Worm (Caenorhabditis elegans) whole organism, early embryonic: ENCODE measurements around the gene nhr-207.

ENCODE experiments used
- B0310.2 ChIP-seq: sonication (generic microtip); optimal IDR thresholded peaks from 2 replicates; lab custom pipeline; 2016; ENCODE audit warnings: mild to moderate bottlenecking, missing genetic modification characterization, missing compliant biosample characterization
- F13C5.2 ChIP-seq: sonication (generic microtip); optimal IDR thresholded peaks from 2 replicates; lab custom pipeline; 2017; ENCODE audit warnings: mild to moderate bottlenecking, missing genetic modification characterization, inconsistent platforms, missing compliant biosample characterization
- aly-1 ChIP-seq: sonication (generic microtip); optimal IDR thresholded peaks from 2 replicates; lab custom pipeline; 2016; ENCODE audit warnings: missing genetic modification characterization, missing compliant biosample characterization
- ama-1 ChIP-seq: fragments of 150-350 bp; optimal IDR thresholded peaks from 2 replicates; lab custom pipeline; 2014
- ceh-13 ChIP-seq: fragments of 200-800 bp; sonication (Bioruptor generic); optimal IDR thresholded peaks from 2 replicates; lab custom pipeline; 2018; ENCODE audit warnings: mild to moderate bottlenecking, missing genetic modification characterization, missing compliant biosample characterization
- ceh-36 ChIP-seq: sonication (generic microtip); optimal IDR thresholded peaks from 2 replicates; lab custom pipeline; 2016; ENCODE audit warnings: missing genetic modification characterization, inconsistent platforms, missing compliant biosample characterization
- ets-7 ChIP-seq: sonication (generic microtip); optimal IDR thresholded peaks from 2 replicates; lab custom pipeline; 2016; ENCODE audit warnings: missing genotype, missing genetic modification characterization, missing compliant biosample characterization
- flt-1 ChIP-seq: fragments of 200-800 bp; sonication (Bioruptor generic); IDR thresholded peaks from 2 replicates; pipeline ENCODE4 v1.3.6; 2022; ENCODE audit warnings: missing genetic modification characterization, missing compliant biosample characterization
- hmbx-1 ChIP-seq: sonication (generic microtip); optimal IDR thresholded peaks from 2 replicates; lab custom pipeline; 2016; ENCODE audit warnings: mild to moderate bottlenecking, missing genetic modification characterization, missing compliant biosample characterization
- hmg-4 ChIP-seq: fragments of 200-800 bp; sonication (Bioruptor generic); optimal IDR thresholded peaks from 2 replicates; lab custom pipeline; 2018; ENCODE audit warnings: mild to moderate bottlenecking, missing genetic modification characterization, missing compliant biosample characterization
- hnd-1 ChIP-seq: sonication (generic microtip); optimal IDR thresholded peaks from 2 replicates; lab custom pipeline; 2016; ENCODE audit warnings: missing genetic modification characterization, missing compliant biosample characterization
- pes-1 ChIP-seq: fragments of 200-800 bp; sonication (Bioruptor generic); IDR thresholded peaks from 2 replicates; pipeline ENCODE4 v1.3.6; 2022; ENCODE audit warnings: missing genetic modification reagents, missing genetic modification characterization, missing compliant biosample characterization
- scrt-1 ChIP-seq: fragments of 200-800 bp; sonication (Bioruptor generic); IDR thresholded peaks from 2 replicates; pipeline ENCODE4 v1.3.6; 2022; ENCODE audit warnings: missing genetic modification characterization, missing compliant biosample characterization
- sea-1 ChIP-seq: fragments of 200-800 bp; sonication (Bioruptor generic); conservative IDR thresholded peaks from 2 replicates; pipeline ENCODE4 v1.3.6; 2022; ENCODE audit warnings: missing genetic modification characterization, missing compliant biosample characterization
- tbx-11 ChIP-seq: fragments of 200-800 bp; sonication (Bioruptor generic); IDR thresholded peaks from 2 replicates; pipeline ENCODE4 v1.3.6; 2022; ENCODE audit warnings: missing genetic modification characterization, missing compliant biosample characterization
- tbx-37 ChIP-seq: fragments of 200-800 bp; sonication (Bioruptor generic); conservative IDR thresholded peaks from 2 replicates; pipeline ENCODE4 v1.3.6; 2022; ENCODE audit warnings: missing genetic modification reagents, missing genetic modification characterization, missing compliant biosample characterization
- tra-4 ChIP-seq: sonication (generic microtip); optimal IDR thresholded peaks from 2 replicates; lab custom pipeline; 2017; ENCODE audit warnings: missing genetic modification characterization, missing compliant biosample characterization

Gene nhr-207

DNA sequence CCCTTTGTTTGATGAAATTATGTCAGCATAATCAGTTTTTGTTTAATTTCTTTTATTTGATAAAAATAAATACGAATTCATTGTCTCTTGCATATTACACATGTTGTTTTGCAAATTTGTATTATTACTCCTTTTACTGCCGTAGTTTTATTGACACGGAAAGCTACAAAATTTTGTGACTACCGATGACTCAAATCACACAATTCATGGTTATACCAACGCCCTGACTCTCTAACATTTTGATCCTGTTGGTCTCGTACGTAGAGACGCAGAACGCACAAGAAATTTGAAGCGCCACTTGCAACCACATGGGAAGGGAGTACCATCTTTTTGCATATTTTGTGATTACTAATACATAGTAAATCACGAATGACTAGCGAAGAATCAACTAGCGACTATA lies at the start of gene nhr-207:
nhr-207 (plus strand) TSS at position 282 of the 400 bp plus-strand sequence.
- TF ChIP-seq sea-1: no peak
- TF ChIP-seq ceh-36: no peak
- no peak for TF ChIP-seq tbx-11 (GFP tag; lab: Robert Waterston, UW)
- no peak for TF ChIP-seq ama-1 (lab: Kevin White, UChicago)
- TF ChIP-seq tbx-37 (GFP tag; lab: Robert Waterston, UW): no peak

ce11 chrV:12047735-12048134 lies 48.2 kb upstream of the nhr-207 start:
- TF ChIP-seq hmg-4 (GFP tag; lab: Kevin White, UChicago) (no peak), flt-1 (GFP tag; lab: Robert Waterston, UW) (no peak), F13C5.2 (tag; lab: Kevin White, UChicago) (no peak), tbx-11 (GFP tag; lab: Robert Waterston, UW) (no peak)

DNA sequence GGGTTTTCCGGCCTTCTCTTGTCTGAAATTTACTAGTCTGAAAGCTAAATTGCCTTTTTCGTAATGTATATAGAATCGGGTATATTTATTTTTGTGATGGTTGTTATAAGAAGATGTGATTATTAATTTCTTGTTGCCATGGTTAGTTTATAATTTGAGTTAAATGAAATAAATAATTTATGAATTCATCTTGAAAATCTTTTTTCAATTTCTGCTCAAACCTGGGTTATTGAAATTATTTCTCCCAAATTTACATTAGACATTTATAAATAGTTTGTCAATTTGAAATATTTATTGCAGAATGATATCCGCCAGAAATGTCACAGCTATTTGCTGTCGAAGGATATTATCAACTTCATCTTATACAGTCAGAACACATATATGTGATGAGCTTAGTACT lies 47.5 kb upstream of the nhr-207 start, which contains the start of gene dars-2:
dars-2 (plus strand) TSS at position 301 of the 400 bp plus-strand sequence.
- TF ChIP-seq hmbx-1 (tag; lab: Kevin White, UChicago): no peak
- no peak for TF ChIP-seq hnd-1 (tag; lab: Kevin White, UChicago)
- TF ChIP-seq tbx-11 (GFP tag; lab: Robert Waterston, UW): no peak
- TF ChIP-seq flt-1 (GFP tag; lab: Robert Waterston, UW): no peak
- no peak for TF ChIP-seq hmg-4 (GFP tag; lab: Kevin White, UChicago)
- TF ChIP-seq tra-4: no peak
- TF ChIP-seq ama-1 (lab: Kevin White, UChicago): no peak
- TF ChIP-seq pes-1 (GFP tag; lab: Robert Waterston, UW): no peak
- no peak for TF ChIP-seq ceh-13
- TF ChIP-seq ets-7 (tag; lab: Kevin White, UChicago): no peak

- TF ChIP-seq sea-1: no peak
- TF ChIP-seq B0310.2 (tag; lab: Kevin White, UChicago): no peak
- TF ChIP-seq tbx-11 (GFP tag; lab: Robert Waterston, UW): no peak
- no peak for TF ChIP-seq tra-4
- TF ChIP-seq hmg-4 (GFP tag; lab: Kevin White, UChicago): no peak
- no peak for TF ChIP-seq ama-1 (lab: Kevin White, UChicago)
- TF ChIP-seq pes-1 (GFP tag; lab: Robert Waterston, UW): no peak
- TF ChIP-seq ceh-13: no peak
- no peak for TF ChIP-seq flt-1 (GFP tag; lab: Robert Waterston, UW)
- TF ChIP-seq hnd-1 (tag; lab: Kevin White, UChicago): no peak
- TF ChIP-seq F13C5.2 (tag; lab: Kevin White, UChicago): no peak
- TF ChIP-seq scrt-1 (GFP tag; lab: Robert Waterston, UW): no peak
- TF ChIP-seq ceh-36: no peak
- no peak for TF ChIP-seq aly-1
Measured at ce11 chrV:12053598-12053997, 42.3 kb upstream of the nhr-207 start, which contains the start of gene F10C2.7. F10C2.7 (plus strand) TSS chrV:12053898.

DNA sequence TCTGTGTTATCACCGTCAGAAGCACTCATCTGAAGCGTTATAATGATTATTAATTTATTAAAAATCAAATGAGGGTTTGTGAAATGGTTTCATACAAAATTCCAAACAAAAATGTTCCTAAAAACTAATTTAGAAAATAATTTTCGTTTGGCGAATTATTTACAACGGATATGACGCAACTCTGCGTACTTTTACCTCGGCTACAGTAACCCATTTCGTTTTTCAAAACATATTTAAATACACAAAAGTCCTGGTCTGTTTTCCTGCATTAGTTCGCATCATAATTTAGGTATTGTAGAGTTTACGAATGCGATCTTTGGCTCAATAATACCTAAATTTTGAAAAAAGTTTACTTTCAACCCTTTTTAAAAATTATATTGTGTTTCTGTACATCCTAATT lies 36.2 kb upstream of the nhr-207 start, which contains the start of gene R07B7.2:
R07B7.2 (minus strand) TSS at position 35 of the 400 bp plus-strand sequence.
- TF ChIP-seq ceh-36 (no peak), pes-1 (GFP tag; lab: Robert Waterston, UW) (no peak), hmg-4 (GFP tag; lab: Kevin White, UChicago) (no peak), ets-7 (tag; lab: Kevin White, UChicago) (no peak), aly-1 (no peak), tbx-37 (GFP tag; lab: Robert Waterston, UW) (no peak), ama-1 (lab: Kevin White, UChicago) (no peak), ceh-13 (no peak), hmbx-1 (tag; lab: Kevin White, UChicago) (no peak), tra-4 (no peak)

- TF ChIP-seq tbx-11 (GFP tag; lab: Robert Waterston, UW): no peak
- TF ChIP-seq ama-1 (lab: Kevin White, UChicago): peak; percentile 79
Measured at ce11 chrV:12063036-12063435, 32.9 kb upstream of the nhr-207 start, which contains the start of gene clh-6. clh-6 (minus strand) TSS chrV:12063368.

ce11 chrV:12065369-12065768 lies 30.6 kb upstream of the nhr-207 start, which contains the start of gene pqn-53:
pqn-53 (minus strand) TSS chrV:12065391.
- TF ChIP-seq ets-7 (tag; lab: Kevin White, UChicago) (no peak), ama-1 (lab: Kevin White, UChicago) (no peak), hmg-4 (GFP tag; lab: Kevin White, UChicago) (no peak), hnd-1 (tag; lab: Kevin White, UChicago) (no peak)

DNA sequence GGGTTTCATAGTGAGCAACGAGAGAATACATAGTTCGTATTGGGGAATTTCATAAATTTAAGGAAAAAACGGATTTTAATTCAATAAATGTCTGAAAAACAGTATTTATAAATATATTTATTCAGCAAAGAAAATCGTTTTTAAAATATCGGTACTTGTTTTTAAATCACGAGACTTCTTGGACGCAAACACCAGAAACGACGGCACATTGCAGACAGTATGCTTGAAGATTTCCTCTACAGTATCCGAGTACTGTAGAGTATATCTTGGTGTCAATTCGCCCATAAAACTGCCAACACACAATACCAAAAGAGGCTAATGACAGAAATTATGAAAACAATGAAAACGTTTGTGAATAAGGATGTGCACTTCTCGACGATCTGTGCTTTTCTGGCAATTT lies 30.1 kb upstream of the nhr-207 start:
- TF ChIP-seq pes-1 (GFP tag; lab: Robert Waterston, UW): no peak
- no peak for TF ChIP-seq hmbx-1 (tag; lab: Kevin White, UChicago)
- TF ChIP-seq tbx-11 (GFP tag; lab: Robert Waterston, UW): no peak
- TF ChIP-seq sea-1: no peak
- no peak for TF ChIP-seq flt-1 (GFP tag; lab: Robert Waterston, UW)
- TF ChIP-seq tbx-37 (GFP tag; lab: Robert Waterston, UW): no peak
- no peak for TF ChIP-seq B0310.2 (tag; lab: Kevin White, UChicago)
- TF ChIP-seq aly-1: no peak
- no peak for TF ChIP-seq hnd-1 (tag; lab: Kevin White, UChicago)
- no peak for TF ChIP-seq ama-1 (lab: Kevin White, UChicago)
- TF ChIP-seq ets-7 (tag; lab: Kevin White, UChicago): no peak
- no peak for TF ChIP-seq F13C5.2 (tag; lab: Kevin White, UChicago)
- TF ChIP-seq ceh-36: no peak
- no peak for TF ChIP-seq hmg-4 (GFP tag; lab: Kevin White, UChicago)
- TF ChIP-seq scrt-1 (GFP tag; lab: Robert Waterston, UW): no peak
